Worm (Caenorhabditis elegans) whole organism, late embryonic: ENCODE measurements around the gene F35F10.5.

Experiments used
- C08G9.2 ChIP-seq: sonication (generic microtip); optimal IDR thresholded peaks from 2 replicates; lab custom pipeline; 2016; ENCODE audit warnings: mild to moderate bottlenecking, missing genetic modification characterization, moderate library complexity, missing compliant biosample characterization
- K09A11.1 ChIP-seq: sonication (generic microtip); optimal IDR thresholded peaks from 2 replicates; lab custom pipeline; 2017; ENCODE audit warnings: antibody characterized with exemption, mild to moderate bottlenecking, missing genetic modification characterization, missing compliant biosample characterization; ENCODE audit not compliant: insufficient read depth
- Y22D7AL.16 ChIP-seq: sonication (generic microtip); optimal IDR thresholded peaks from 2 replicates; lab custom pipeline; 2016; ENCODE audit warnings: missing genetic modification characterization, missing compliant biosample characterization
- ceh-18 ChIP-seq: sonication (generic microtip); optimal IDR thresholded peaks from 2 replicates; lab custom pipeline; 2016; ENCODE audit warnings: missing genetic modification characterization, missing compliant biosample characterization
- ceh-19 ChIP-seq: fragments of 200-800 bp; sonication (Bioruptor generic); optimal IDR thresholded peaks from 2 replicates; lab custom pipeline; 2018; ENCODE audit warnings: mild to moderate bottlenecking, missing genetic modification characterization, missing compliant biosample characterization
- ceh-2 ChIP-seq: sonication (generic microtip); optimal IDR thresholded peaks from 2 replicates; lab custom pipeline; 2016; ENCODE audit warnings: missing genotype, missing genetic modification characterization, missing compliant biosample characterization
- ceh-22 ChIP-seq: sonication (generic microtip); optimal IDR thresholded peaks from 2 replicates; lab custom pipeline; 2017; ENCODE audit warnings: missing biosample characterization, missing genetic modification characterization
- ceh-34 ChIP-seq: sonication (generic microtip); optimal IDR thresholded peaks from 2 replicates; lab custom pipeline; 2016; ENCODE audit warnings: mild to moderate bottlenecking, missing genetic modification characterization, missing compliant biosample characterization
- ceh-6 ChIP-seq: fragments of 200-800 bp; sonication (Bioruptor generic); optimal IDR thresholded peaks from 2 replicates; lab custom pipeline; 2018; ENCODE audit warnings: mild to moderate bottlenecking, missing genetic modification characterization, missing compliant biosample characterization
- che-1 ChIP-seq: sonication (generic microtip); optimal IDR thresholded peaks from 2 replicates; lab custom pipeline; 2016; ENCODE audit warnings: mild to moderate bottlenecking, missing genetic modification characterization, missing compliant biosample characterization
- dmd-4 ChIP-seq: sonication (generic microtip); optimal IDR thresholded peaks from 2 replicates; lab custom pipeline; 2016; ENCODE audit warnings: borderline replicate concordance, missing genetic modification characterization, missing compliant biosample characterization
- dve-1 ChIP-seq: sonication (generic microtip); optimal IDR thresholded peaks from 2 replicates; lab custom pipeline; 2017; ENCODE audit warnings: antibody characterized with exemption, mild to moderate bottlenecking, missing genetic modification characterization, missing compliant biosample characterization
- elt-4 ChIP-seq: sonication (generic microtip); optimal IDR thresholded peaks from 2 replicates; lab custom pipeline; 2016; ENCODE audit warnings: missing genetic modification characterization, missing compliant biosample characterization
- fax-1 ChIP-seq: sonication (generic microtip); optimal IDR thresholded peaks from 2 replicates; lab custom pipeline; 2016; ENCODE audit warnings: missing genotype, missing genetic modification characterization, missing compliant biosample characterization
- hlh-13 ChIP-seq: fragments of 200-800 bp; sonication (Bioruptor generic); optimal IDR thresholded peaks from 2 replicates; lab custom pipeline; 2018; ENCODE audit warnings: mild to moderate bottlenecking, missing genetic modification characterization, missing compliant biosample characterization
- hlh-30 ChIP-seq: sonication (generic microtip); optimal IDR thresholded peaks from 2 replicates; lab custom pipeline; 2017; ENCODE audit warnings: antibody characterized with exemption, missing genetic modification characterization, missing compliant biosample characterization; ENCODE audit not compliant: insufficient read depth
- hlh-8 ChIP-seq: sonication (generic microtip); optimal IDR thresholded peaks from 2 replicates; lab custom pipeline; 2016; ENCODE audit warnings: missing genotype, missing genetic modification characterization, missing compliant biosample characterization
- lim-6 ChIP-seq: sonication (generic microtip); optimal IDR thresholded peaks from 2 replicates; lab custom pipeline; 2016; ENCODE audit warnings: missing genetic modification characterization, missing compliant biosample characterization
- nfya-1 ChIP-seq: sonication (generic microtip); optimal IDR thresholded peaks from 2 replicates; lab custom pipeline; 2017; ENCODE audit warnings: missing genetic modification characterization, mild to moderate bottlenecking, missing compliant biosample characterization, antibody characterized with exemption, moderate library complexity
- nhr-11 ChIP-seq: fragments of 150-350 bp; optimal IDR thresholded peaks from 2 replicates; lab custom pipeline; 2014; ENCODE audit warnings: missing biosample characterization, missing genetic modification characterization
- nhr-232 ChIP-seq: sonication (generic microtip); optimal IDR thresholded peaks from 2 replicates; lab custom pipeline; 2016; ENCODE audit warnings: missing genetic modification characterization, missing compliant biosample characterization
- npax-4 ChIP-seq: sonication (generic microtip); optimal IDR thresholded peaks from 2 replicates; lab custom pipeline; 2016; ENCODE audit warnings: missing genetic modification characterization, missing compliant biosample characterization
- pag-3 ChIP-seq: sonication (generic microtip); optimal IDR thresholded peaks from 2 replicates; lab custom pipeline; 2016; ENCODE audit warnings: missing compliant biosample characterization, missing genetic modification characterization, borderline replicate concordance
- pros-1 ChIP-seq: fragments of 150-350 bp; optimal IDR thresholded peaks from 2 replicates; lab custom pipeline; 2014; ENCODE audit warnings: missing biosample characterization, missing genetic modification reagents, missing genetic modification characterization
- ref-2 ChIP-seq: sonication (generic microtip); optimal IDR thresholded peaks from 2 replicates; lab custom pipeline; 2016; ENCODE audit warnings: missing genetic modification characterization, missing compliant biosample characterization
- syd-9 ChIP-seq: sonication (generic microtip); optimal IDR thresholded peaks from 2 replicates; lab custom pipeline; 2016; ENCODE audit warnings: mild to moderate bottlenecking, missing genetic modification characterization, moderate library complexity, missing compliant biosample characterization
- tbx-2 ChIP-seq: sonication (generic microtip); optimal IDR thresholded peaks from 2 replicates; lab custom pipeline; 2016; ENCODE audit warnings: missing genetic modification characterization, missing compliant biosample characterization
- tbx-7 ChIP-seq: sonication (generic microtip); optimal IDR thresholded peaks from 2 replicates; lab custom pipeline; 2016; ENCODE audit warnings: missing genotype, missing genetic modification characterization, missing compliant biosample characterization
- ttx-3 ChIP-seq: sonication (generic microtip); optimal IDR thresholded peaks from 2 replicates; lab custom pipeline; 2016; ENCODE audit warnings: missing genetic modification reagents, missing genetic modification characterization, missing compliant biosample characterization
- unc-55 ChIP-seq: sonication (generic microtip); optimal IDR thresholded peaks from 2 replicates; lab custom pipeline; 2017; ENCODE audit warnings: missing biosample characterization, missing genetic modification reagents, missing genetic modification characterization
- unc-86 ChIP-seq: sonication (generic microtip); optimal IDR thresholded peaks from 2 replicates; lab custom pipeline; 2016; ENCODE audit warnings: missing genetic modification characterization, missing compliant biosample characterization
- ztf-16 ChIP-seq: sonication (generic microtip); optimal IDR thresholded peaks from 2 replicates; lab custom pipeline; 2017; ENCODE audit warnings: missing genetic modification characterization, missing compliant biosample characterization

The F35F10.5 gene

ce11 chrV:3247515-3247914 is 37.2 kb upstream of the F35F10.5 start, which contains the start of gene srj-8:
srj-8 (plus strand) TSS chrV:3247815.
- no peak for TF ChIP-seq ceh-19 (GFP tag; lab: Kevin White, UChicago)
- TF ChIP-seq ceh-34 (tag; lab: Kevin White, UChicago): no peak
- no peak for TF ChIP-seq fax-1
- TF ChIP-seq nhr-232 (tag; lab: Kevin White, UChicago): no peak
- no peak for TF ChIP-seq unc-55 (GFP tag; lab: Kevin White, UChicago)
- TF ChIP-seq ztf-16 (tag; lab: Kevin White, UChicago): no peak

- TF ChIP-seq che-1 (tag; lab: Kevin White, UChicago) (no peak), unc-86 (no peak), elt-4 (tag; lab: Kevin White, UChicago) (no peak), ceh-2 (no peak), lim-6 (no peak), syd-9 (no peak), dve-1 (tag; lab: Kevin White, UChicago) (no peak), tbx-2 (tag; lab: Kevin White, UChicago) (no peak), Y22D7AL.16 (tag; lab: Kevin White, UChicago) (no peak)
Measured at ce11 chrV:3250153-3250552, 34.6 kb upstream of the F35F10.5 start, which contains the start of gene T28A11.13. T28A11.13 (minus strand) TSS chrV:3250253.

ce11 chrV:3256051-3256450 is 28.7 kb upstream of the F35F10.5 start, which contains the start of gene srt-63:
srt-63 (minus strand) TSS chrV:3256151.
- TF ChIP-seq K09A11.1 (tag; lab: Kevin White, UChicago) (no peak), ceh-6 (GFP tag; lab: Kevin White, UChicago) (no peak), ztf-16 (tag; lab: Kevin White, UChicago) (no peak)

ce11 chrV:3256809-3257208 is 27.9 kb upstream of the F35F10.5 start:
- TF ChIP-seq ceh-18 (tag; lab: Kevin White, UChicago) (no peak), hlh-30 (tag; lab: Kevin White, UChicago) (peak; percentile 37), tbx-7 (no peak), fax-1 (no peak), lim-6 (no peak), ceh-34 (tag; lab: Kevin White, UChicago) (no peak), npax-4 (no peak), hlh-8 (tag; lab: Kevin White, UChicago) (peak; percentile 30), ref-2 (no peak)

- TF ChIP-seq nhr-11 (tag; lab: Kevin White, UChicago) (no peak), dmd-4 (tag; lab: Kevin White, UChicago) (no peak), unc-86 (no peak), pag-3 (tag; lab: Kevin White, UChicago) (no peak), elt-4 (tag; lab: Kevin White, UChicago) (no peak), C08G9.2 (tag; lab: Kevin White, UChicago) (no peak), nfya-1 (tag; lab: Kevin White, UChicago) (no peak), hlh-8 (tag; lab: Kevin White, UChicago) (no peak), ceh-19 (GFP tag; lab: Kevin White, UChicago) (no peak)
Measured at ce11 chrV:3257277-3257676, 27.5 kb upstream of the F35F10.5 start, which contains the start of gene T28A11.22. T28A11.22 (plus strand) TSS chrV:3257577.

- no peak for TF ChIP-seq ceh-22 (tag; lab: Kevin White, UChicago)
- no peak for TF ChIP-seq hlh-8 (tag; lab: Kevin White, UChicago)
- no peak for TF ChIP-seq hlh-13
- TF ChIP-seq pros-1 (tag; lab: Kevin White, UChicago): no peak
- TF ChIP-seq ttx-3: no peak
- no peak for TF ChIP-seq fax-1
- TF ChIP-seq ztf-16 (tag; lab: Kevin White, UChicago): no peak
Measured at ce11 chrV:3259168-3259622, 25.5 kb upstream of the F35F10.5 start, which contains the start of gene T28A11.16. T28A11.16 (minus strand) TSS chrV:3259218.
